Worm (Caenorhabditis elegans) whole organism, L4 larva: Measurements from ENCODE around the gene ram-2.

Experiments
- egl-27 ChIP-seq: sonication (generic microtip); optimal IDR thresholded peaks from 3 replicates; lab custom pipeline; 2017; ENCODE audit warnings: missing biosample characterization, missing genetic modification reagents, missing genetic modification characterization
- fkh-10 ChIP-seq: fragments of 150-350 bp; optimal IDR thresholded peaks from 2 replicates; lab custom pipeline; 2014; ENCODE audit warnings: missing biosample characterization, missing genetic modification reagents, missing genetic modification characterization
- lin-1 ChIP-seq: fragments of 200-800 bp; sonication (Bioruptor generic); IDR thresholded peaks from 2 replicates; pipeline ENCODE4 v1.3.6; 2022; ENCODE audit warnings: missing genetic modification reagents, missing genetic modification characterization, missing compliant biosample characterization
- nhr-237 ChIP-seq: sonication (generic microtip); optimal IDR thresholded peaks from 2 replicates; lab custom pipeline; 2017; ENCODE audit warnings: missing biosample characterization, missing genetic modification characterization
- vab-7 ChIP-seq: fragments of 200-800 bp; sonication (Bioruptor generic); IDR thresholded peaks from 2 replicates; pipeline ENCODE4 v1.3.6; 2022; ENCODE audit warnings: missing genetic modification reagents, missing genetic modification characterization, missing compliant biosample characterization
- zag-1 ChIP-seq: fragments of 150-350 bp; optimal IDR thresholded peaks from 2 replicates; lab custom pipeline; 2014; ENCODE audit warnings: missing biosample characterization, missing genetic modification characterization

- no peak for TF ChIP-seq lin-1 (GFP tag; lab: Robert Waterston, UW)
- no peak for TF ChIP-seq fkh-10 (GFP tag; lab: Kevin White, UChicago)
- no peak for TF ChIP-seq egl-27 (tag; lab: Kevin White, UChicago)
- TF ChIP-seq nhr-237 (tag; lab: Kevin White, UChicago): no peak
- no peak for TF ChIP-seq zag-1 (tag; lab: Kevin White, UChicago)
- no peak for TF ChIP-seq vab-7 (GFP tag; lab: Robert Waterston, UW)
Observed at ce11 chrII:10990592-10990991, 26.1 kb downstream of the ram-2 start.
